Worm (Caenorhabditis elegans): ENCODE data around the gene srt-34.

ce11 chrV:2803258-2803657 is 14.8 kb downstream of the srt-34 start:
- no peak for TF ChIP-seq W03F9.2 (tag; optimal IDR thresholded peaks at IDR 0.05)
- no peak for TF ChIP-seq him-1 (tag; optimal IDR thresholded peaks at IDR 0.05)

Measured in whole organism, L4/young adult.